Fruit fly (Drosophila melanogaster) whole organism, embryonic: ENCODE measurements around the gene rogdi.
A peak's percentile ranks its signal among the peaks of the same experiment; 100 is the strongest.

ENCODE experiments used
- Atf-2 ChIP-seq: fragments of 200-800 bp; sonication (Bioruptor generic); optimal IDR thresholded peaks from 2 replicates; lab custom pipeline; 2016; ENCODE audit warnings: missing biosample characterization, missing genetic modification characterization
- Bdp1 ChIP-seq: fragments of 200-800 bp; sonication (Bioruptor generic); optimal IDR thresholded peaks from 3 replicates; lab custom pipeline; 2016; ENCODE audit warnings: missing biosample characterization, missing genetic modification characterization
- CG10147 ChIP-seq: fragments of 200-800 bp; sonication (Bioruptor generic); optimal IDR thresholded peaks from 2 replicates; lab custom pipeline; 2019; ENCODE audit warnings: missing biosample characterization, mild to moderate bottlenecking, missing genetic modification characterization, moderate library complexity
- CG10366 ChIP-seq: fragments of 200-800 bp; sonication (Bioruptor generic); IDR thresholded peaks from 2 replicates; pipeline ENCODE4 v1.3.6; 2022; ENCODE audit warnings: missing biosample characterization, missing genetic modification characterization
- CG10543 ChIP-seq: fragments of 200-800 bp; sonication (Bioruptor generic); optimal IDR thresholded peaks from 3 replicates; lab custom pipeline; 2017; ENCODE audit warnings: missing biosample characterization, mild to moderate bottlenecking, missing genetic modification characterization, moderate library complexity
- CG10654 ChIP-seq: fragments of 200-800 bp; sonication (Bioruptor generic); optimal IDR thresholded peaks from 2 replicates; lab custom pipeline; 2016; ENCODE audit warnings: missing biosample characterization, missing genetic modification characterization
- CG11560 ChIP-seq: fragments of 200-800 bp; sonication (Bioruptor generic); IDR thresholded peaks from 3 replicates; pipeline ENCODE4 v1.3.6; 2022; ENCODE audit warnings: missing biosample characterization, missing genetic modification characterization
- CG12299 ChIP-seq: fragments of 200-800 bp; sonication (Bioruptor generic); optimal IDR thresholded peaks from 2 replicates; lab custom pipeline; 2018; ENCODE audit warnings: missing biosample characterization, mild to moderate bottlenecking, missing genetic modification characterization
- CG13287 ChIP-seq: fragments of 200-800 bp; sonication (Bioruptor generic); IDR thresholded peaks from 2 replicates; pipeline ENCODE4 v1.3.6; 2022; ENCODE audit warnings: missing biosample characterization, missing genetic modification characterization; ENCODE audit not compliant: partially characterized antibody
- CG15479 ChIP-seq: fragments of 200-800 bp; sonication (Bioruptor generic); optimal IDR thresholded peaks from 3 replicates; lab custom pipeline; 2019; ENCODE audit warnings: missing biosample characterization, mild to moderate bottlenecking, missing genetic modification characterization, moderate library complexity
- CG15696 ChIP-seq: fragments of 200-800 bp; sonication (Bioruptor generic); optimal IDR thresholded peaks from 2 replicates; lab custom pipeline; 2019; ENCODE audit warnings: missing biosample characterization, mild to moderate bottlenecking, missing genetic modification characterization, moderate library complexity
- CG1647 ChIP-seq: fragments of 200-800 bp; sonication (Bioruptor generic); optimal IDR thresholded peaks from 3 replicates; lab custom pipeline; 2016; ENCODE audit warnings: missing biosample characterization, missing genetic modification characterization
- CG16813 ChIP-seq: fragments of 200-800 bp; sonication (Bioruptor generic); IDR thresholded peaks from 3 replicates; pipeline ENCODE4 v1.3.6; 2022; ENCODE audit warnings: missing biosample characterization, missing genetic modification characterization; ENCODE audit not compliant: partially characterized antibody
- CG17328 ChIP-seq: fragments of 200-800 bp; sonication (Bioruptor generic); IDR thresholded peaks from 2 replicates; pipeline ENCODE4 v1.3.6; 2022; ENCODE audit warnings: missing biosample characterization, missing genetic modification characterization
- CG17359 ChIP-seq: fragments of 200-800 bp; sonication (Bioruptor generic); optimal IDR thresholded peaks from 3 replicates; lab custom pipeline; 2018; ENCODE audit warnings: missing biosample characterization, mild to moderate bottlenecking, missing genetic modification characterization, moderate library complexity
- CG17802 ChIP-seq: fragments of 200-800 bp; sonication (Bioruptor generic); optimal IDR thresholded peaks from 2 replicates; lab custom pipeline; 2018; ENCODE audit warnings: missing biosample characterization, mild to moderate bottlenecking, missing genetic modification characterization, moderate library complexity
- CG2116 ChIP-seq: fragments of 200-800 bp; sonication (Bioruptor generic); optimal IDR thresholded peaks from 3 replicates; lab custom pipeline; 2018; ENCODE audit warnings: missing biosample characterization, mild to moderate bottlenecking, missing genetic modification characterization
- CG42726 ChIP-seq: fragments of 200-800 bp; sonication (Bioruptor generic); IDR thresholded peaks from 2 replicates; pipeline ENCODE4 v1.3.6; 2022; ENCODE audit warnings: missing biosample characterization, missing genetic modification characterization; ENCODE audit not compliant: partially characterized antibody
- CG4707 ChIP-seq: fragments of 200-800 bp; sonication (Bioruptor generic); optimal IDR thresholded peaks from 2 replicates; lab custom pipeline; 2018; ENCODE audit warnings: missing biosample characterization, mild to moderate bottlenecking, missing genetic modification characterization, moderate library complexity
- CG6683 ChIP-seq: fragments of 200-800 bp; sonication (Bioruptor generic); optimal IDR thresholded peaks from 2 replicates; lab custom pipeline; 2017; ENCODE audit warnings: missing biosample characterization, mild to moderate bottlenecking, missing genetic modification characterization, missing genetic modification reagents
- CG6689 ChIP-seq: fragments of 200-800 bp; sonication (Bioruptor generic); IDR thresholded peaks from 2 replicates; pipeline ENCODE4 v1.3.6; 2022; ENCODE audit warnings: missing biosample characterization, missing genetic modification characterization
- Dad ChIP-seq: fragments of 200-800 bp; sonication (Bioruptor generic); optimal IDR thresholded peaks from 3 replicates; lab custom pipeline; 2016; ENCODE audit warnings: missing biosample characterization, missing genetic modification characterization
- Doc3 ChIP-seq: fragments of 200-800 bp; sonication (Bioruptor generic); IDR thresholded peaks from 3 replicates; pipeline ENCODE4 v1.3.6; 2022; ENCODE audit warnings: missing biosample characterization, missing genetic modification characterization; ENCODE audit not compliant: partially characterized antibody
- Drgx ChIP-seq: fragments of 200-800 bp; sonication (Bioruptor generic); IDR thresholded peaks from 2 replicates; pipeline ENCODE4 v1.3.6; 2022; ENCODE audit warnings: missing biosample characterization, missing genetic modification characterization
- E2f1 ChIP-seq: fragments of 200-800 bp; sonication (Bioruptor generic); IDR thresholded peaks from 2 replicates; pipeline ENCODE4 v1.3.6; 2022; ENCODE audit warnings: missing biosample characterization, missing genetic modification characterization
- Fer3 ChIP-seq: fragments of 200-800 bp; sonication (Bioruptor generic); optimal IDR thresholded peaks from 2 replicates; lab custom pipeline; 2018; ENCODE audit warnings: missing biosample characterization, mild to moderate bottlenecking, missing genetic modification characterization, moderate library complexity
- MESR4 ChIP-seq: fragments of 200-800 bp; sonication (Bioruptor generic); optimal IDR thresholded peaks from 2 replicates; lab custom pipeline; 2018; ENCODE audit warnings: missing biosample characterization, mild to moderate bottlenecking, missing genetic modification characterization, moderate library complexity
- Mad ChIP-seq: fragments of 200-800 bp; sonication (Bioruptor generic); optimal IDR thresholded peaks from 2 replicates; lab custom pipeline; 2016; ENCODE audit warnings: missing biosample characterization, missing genetic modification characterization
- Poxn ChIP-seq: fragments of 200-800 bp; sonication (Bioruptor generic); IDR thresholded peaks from 2 replicates; pipeline ENCODE4 v1.3.6; 2022; ENCODE audit warnings: missing biosample characterization, missing genetic modification characterization
- Ravus ChIP-seq: fragments of 200-800 bp; sonication (Bioruptor generic); IDR thresholded peaks from 2 replicates; pipeline ENCODE4 v1.3.6; 2022; ENCODE audit warnings: missing biosample characterization, missing genetic modification characterization
- Sry-δ ChIP-seq: fragments of 200-800 bp; sonication (Bioruptor generic); optimal IDR thresholded peaks from 2 replicates; lab custom pipeline; 2016; ENCODE audit warnings: missing biosample characterization, missing genetic modification characterization
- abd-A ChIP-seq: fragments of 200-800 bp; sonication (Bioruptor generic); optimal IDR thresholded peaks from 3 replicates; lab custom pipeline; 2019; ENCODE audit warnings: missing biosample characterization, mild to moderate bottlenecking, missing genetic modification characterization, moderate library complexity
- ap ChIP-seq: fragments of 200-800 bp; sonication (Bioruptor generic); IDR thresholded peaks from 2 replicates; pipeline ENCODE4 v1.3.6; 2022; ENCODE audit warnings: missing biosample characterization, missing genetic modification characterization
- ato ChIP-seq: fragments of 200-800 bp; sonication (Bioruptor generic); IDR thresholded peaks from 2 replicates; pipeline ENCODE4 v1.3.6; 2022; ENCODE audit warnings: missing biosample characterization, missing genetic modification characterization; ENCODE audit not compliant: partially characterized antibody
- bowl ChIP-seq: fragments of 200-800 bp; sonication (Bioruptor generic); IDR thresholded peaks from 2 replicates; pipeline ENCODE4 v1.3.6; 2022; ENCODE audit warnings: missing biosample characterization, missing genetic modification characterization
- disco-r ChIP-seq: fragments of 200-800 bp; sonication (Bioruptor generic); optimal IDR thresholded peaks from 2 replicates; lab custom pipeline; 2016; ENCODE audit warnings: missing biosample characterization, missing genetic modification characterization
- ken ChIP-seq: fragments of 200-800 bp; sonication (Bioruptor generic); IDR thresholded peaks from 3 replicates; pipeline ENCODE4 v1.3.6; 2022; ENCODE audit warnings: missing biosample characterization, missing genetic modification characterization
- kni ChIP-seq: fragments of 200-800 bp; sonication (Bioruptor generic); optimal IDR thresholded peaks from 3 replicates; lab custom pipeline; 2017; ENCODE audit warnings: mild to moderate bottlenecking, missing biosample characterization, missing genetic modification reagents, missing genetic modification characterization
- lov ChIP-seq, 2 experiments: fragments of 200-800 bp in 1 of 2; fragments of >200 bp in 1 of 2; sonication (Bioruptor generic) in 1 of 2; IDR thresholded peaks in 1 of 2; optimal IDR thresholded peaks in 1 of 2; 2 replicates in 1 of 2; 3 replicates in 1 of 2; pipeline versions ENCODE4 v1.3.6 to Lab custom; 2017 to 2022; ENCODE audit warnings: missing biosample characterization in 1 of 2, missing genetic modification characterization in 1 of 2
- mld ChIP-seq: fragments of 200-800 bp; sonication (Bioruptor generic); IDR thresholded peaks from 3 replicates; pipeline ENCODE4 v1.3.6; 2022; ENCODE audit warnings: missing biosample characterization, missing genetic modification characterization; ENCODE audit not compliant: partially characterized antibody
- odd ChIP-seq: fragments of 200-800 bp; sonication (Bioruptor generic); optimal IDR thresholded peaks from 2 replicates; lab custom pipeline; 2017; ENCODE audit warnings: missing biosample characterization, mild to moderate bottlenecking, missing genetic modification characterization
- p53 ChIP-seq: fragments of 200-800 bp; sonication (Bioruptor generic); optimal IDR thresholded peaks from 2 replicates; lab custom pipeline; 2016; ENCODE audit warnings: missing biosample characterization, missing genetic modification characterization
- pho ChIP-seq: fragments of 200-800 bp; sonication (Bioruptor generic); optimal IDR thresholded peaks from 2 replicates; lab custom pipeline; 2016; ENCODE audit warnings: missing biosample characterization, missing genetic modification characterization
- pnt ChIP-seq: fragments of 200-800 bp; sonication (Bioruptor generic); optimal IDR thresholded peaks from 3 replicates; lab custom pipeline; 2016; ENCODE audit warnings: missing biosample characterization, missing genetic modification characterization
- repo ChIP-seq: fragments of 200-800 bp; sonication (Bioruptor generic); optimal IDR thresholded peaks from 2 replicates; lab custom pipeline; 2016; ENCODE audit warnings: missing biosample characterization, missing genetic modification characterization
- sd ChIP-seq: fragments of 200-800 bp; sonication (Bioruptor generic); optimal IDR thresholded peaks from 3 replicates; lab custom pipeline; 2018; ENCODE audit warnings: missing biosample characterization, mild to moderate bottlenecking, missing genetic modification characterization, moderate library complexity
- sna ChIP-seq: fragments of 200-800 bp; sonication (Bioruptor generic); IDR thresholded peaks from 2 replicates; pipeline ENCODE4 v1.3.6; 2022; ENCODE audit warnings: missing biosample characterization, missing genetic modification characterization; ENCODE audit not compliant: partially characterized antibody
- sr ChIP-seq: fragments of 200-800 bp; sonication (Bioruptor generic); IDR thresholded peaks from 3 replicates; pipeline ENCODE4 v1.3.6; 2022; ENCODE audit warnings: missing biosample characterization, missing genetic modification characterization
- stwl ChIP-seq: fragments of 200-800 bp; sonication (Bioruptor generic); optimal IDR thresholded peaks from 3 replicates; lab custom pipeline; 2018; ENCODE audit warnings: missing biosample characterization, mild to moderate bottlenecking, missing genetic modification characterization, moderate library complexity
- vnd ChIP-seq: fragments of 200-800 bp; sonication (Bioruptor generic); IDR thresholded peaks from 3 replicates; pipeline ENCODE4 v1.3.6; 2022; ENCODE audit warnings: missing biosample characterization, missing genetic modification characterization; ENCODE audit not compliant: partially characterized antibody

Gene rogdi

DNA sequence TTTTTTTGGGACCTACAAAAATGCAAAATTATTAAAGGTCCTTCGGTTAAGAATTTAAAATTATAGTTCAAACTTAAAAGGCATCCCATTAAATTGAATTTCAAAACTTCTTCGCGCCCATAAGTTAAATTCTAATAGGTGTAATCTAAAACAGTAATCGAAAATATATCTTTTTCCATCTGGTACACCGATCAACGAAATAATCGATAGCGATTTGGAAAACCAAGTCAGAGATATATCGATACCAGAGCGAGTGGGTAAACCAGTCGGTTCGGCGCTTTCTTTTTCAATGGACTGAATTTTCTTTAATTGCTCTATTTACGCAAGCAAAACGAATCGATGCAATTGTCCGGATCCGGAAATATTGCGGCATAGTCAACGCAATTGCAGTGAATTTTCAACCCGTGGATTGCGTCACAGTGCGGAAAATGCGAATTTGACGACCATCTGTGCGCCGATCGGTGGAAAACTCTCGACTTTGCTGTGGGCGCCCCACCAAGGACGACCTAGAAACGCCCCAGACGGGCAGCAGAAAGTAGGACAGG is 25.1 kb upstream of the rogdi start, which contains the start of gene Fit2 (continued):
- TF ChIP-seq CG4707 (no peak), Drgx (GFP tag; lab: Robert Waterston, UW) (no peak), mld (peak; percentile 99), abd-A (tag; lab: Kevin White, UChicago) (no peak), sd (no peak), CG10147 (GFP tag; lab: Kevin White, UChicago) (no peak), Ravus (GFP tag; lab: Robert Waterston, UW) (no peak), CG15479 (GFP tag; lab: Kevin White, UChicago) (no peak), CG17359 (tag; lab: Kevin White, UChicago) (no peak), Fer3 (no peak), disco-r (GFP tag; lab: Kevin White, UChicago) (no peak), pnt (GFP tag; lab: Kevin White, UChicago) (no peak), sna (GFP tag; lab: Robert Waterston, UW) (peak; percentile 95), CG6689 (no peak), Bdp1 (GFP tag; lab: Kevin White, UChicago) (no peak), CG1647 (GFP tag; lab: Kevin White, UChicago) (no peak), odd (no peak), CG6683 (GFP tag; lab: Kevin White, UChicago) (no peak), MESR4 (GFP tag; lab: Kevin White, UChicago) (peak; percentile 62), E2f1 (GFP tag; lab: Robert Waterston, UW) (no peak), repo (GFP tag; lab: Kevin White, UChicago) (no peak), CG2116 (GFP tag; lab: Kevin White, UChicago) (peak; percentile 91), ken (GFP tag; lab: Robert Waterston, UW) (no peak), Doc3 (GFP tag; lab: Robert Waterston, UW) (peak; percentile 95), vnd (GFP tag; lab: Robert Waterston, UW) (peak; percentile 97), CG17328 (GFP tag; lab: Robert Waterston, UW) (no peak), CG13287 (peak; percentile 98), ato (GFP tag; lab: Robert Waterston, UW) (peak; percentile 100), ap (GFP tag; lab: Robert Waterston, UW) (no peak), CG15696 (tag; lab: Kevin White, UChicago) (no peak), Sry-δ (peak; percentile 75), CG10543 (no peak), lov (optimal IDR thresholded peaks at IDR 0.05; lab: Kevin White, UChicago) (no peak), lov (GFP tag; IDR thresholded peaks at IDR 0.05; lab: Robert Waterston, UW) (no peak), CG16813 (GFP tag; lab: Robert Waterston, UW) (peak; percentile 95), Poxn (GFP tag; lab: Robert Waterston, UW) (no peak), Dad (no peak), stwl (peak; percentile 71), CG17802 (tag; lab: Kevin White, UChicago) (no peak), Atf-2 (GFP tag; lab: Kevin White, UChicago) (no peak), kni (GFP tag; lab: Kevin White, UChicago) (no peak), CG42726 (GFP tag; lab: Robert Waterston, UW) (peak; percentile 74; the same call in 1 of the 2 replicates), Mad (GFP tag; lab: Kevin White, UChicago) (no peak), CG12299 (no peak), CG10654 (GFP tag; lab: Kevin White, UChicago) (no peak), CG11560 (tag; lab: Robert Waterston, UW) (no peak), p53 (GFP tag; lab: Kevin White, UChicago) (no peak), sr (no peak), bowl (GFP tag; lab: Robert Waterston, UW) (no peak), CG10366 (no peak), pho (no peak)
